Fruit fly (Drosophila melanogaster) whole organism, pupa: ENCODE data around the gene rk.
A peak's percentile ranks its signal among the peaks of the same experiment; 100 is the strongest.

ENCODE experiments used
- CG10348 ChIP-seq: fragments of 200-800 bp; sonication (Bioruptor generic); IDR thresholded peaks from 2 replicates; pipeline ENCODE4 v1.3.6; 2022; ENCODE audit warnings: missing biosample characterization, missing genetic modification characterization
- CG12605 ChIP-seq: fragments of 200-800 bp; sonication (Bioruptor generic); IDR thresholded peaks from 2 replicates; pipeline ENCODE4 v1.3.6; 2022; ENCODE audit warnings: missing biosample characterization, missing genetic modification characterization
- CG13204 ChIP-seq: fragments of 200-800 bp; sonication (Bioruptor generic); optimal IDR thresholded peaks from 2 replicates; lab custom pipeline; 2018; ENCODE audit warnings: missing biosample characterization, mild to moderate bottlenecking, missing genetic modification characterization, moderate library complexity
- CG14655 ChIP-seq: fragments of 200-800 bp; sonication (Bioruptor generic); optimal IDR thresholded peaks from 3 replicates; lab custom pipeline; 2017; ENCODE audit warnings: mild to moderate bottlenecking, missing biosample characterization, missing genetic modification reagents, missing genetic modification characterization
- CG15710 ChIP-seq: fragments of 200-800 bp; sonication (Bioruptor generic); optimal IDR thresholded peaks from 2 replicates; lab custom pipeline; 2018; ENCODE audit warnings: missing biosample characterization, mild to moderate bottlenecking, missing genetic modification characterization, moderate library complexity
- CG17806 ChIP-seq: fragments of 200-800 bp; sonication (Bioruptor generic); optimal IDR thresholded peaks from 2 replicates; lab custom pipeline; 2018; ENCODE audit warnings: missing biosample characterization, mild to moderate bottlenecking, missing genetic modification characterization, moderate library complexity
- CG32121 ChIP-seq: fragments of 200-800 bp; sonication (Bioruptor generic); IDR thresholded peaks from 2 replicates; pipeline ENCODE4 v1.3.6; 2022; ENCODE audit warnings: missing biosample characterization, missing genetic modification characterization
- CG34367 ChIP-seq: fragments of 200-800 bp; sonication (Bioruptor generic); optimal IDR thresholded peaks from 2 replicates; lab custom pipeline; 2018; ENCODE audit warnings: missing biosample characterization, mild to moderate bottlenecking, missing genetic modification characterization
- CG4496 ChIP-seq: fragments of 200-800 bp; sonication (Bioruptor generic); IDR thresholded peaks from 3 replicates; pipeline ENCODE4 v1.3.6; 2022; ENCODE audit warnings: missing biosample characterization, missing genetic modification characterization
- CG8159 ChIP-seq: fragments of 200-800 bp; sonication (Bioruptor generic); optimal IDR thresholded peaks from 3 replicates; lab custom pipeline; 2018; ENCODE audit warnings: missing biosample characterization, mild to moderate bottlenecking, missing genetic modification characterization, moderate library complexity
- CG8301 ChIP-seq: fragments of 200-800 bp; sonication (Bioruptor generic); optimal IDR thresholded peaks from 2 replicates; lab custom pipeline; 2018; ENCODE audit warnings: missing biosample characterization, mild to moderate bottlenecking, missing genetic modification characterization
- CG9948 ChIP-seq: fragments of 200-800 bp; sonication (Bioruptor generic); optimal IDR thresholded peaks from 2 replicates; lab custom pipeline; 2018; ENCODE audit warnings: missing biosample characterization, mild to moderate bottlenecking, missing genetic modification characterization, moderate library complexity
- D1 ChIP-seq: fragments of 200-800 bp; sonication (Bioruptor generic); optimal IDR thresholded peaks from 2 replicates; lab custom pipeline; 2018; ENCODE audit warnings: missing biosample characterization, mild to moderate bottlenecking, missing genetic modification characterization, moderate library complexity
- EcR ChIP-seq: fragments of 200-800 bp; sonication (Bioruptor generic); optimal IDR thresholded peaks from 3 replicates; lab custom pipeline; 2019; ENCODE audit warnings: missing biosample characterization, missing genetic modification characterization, mild to moderate bottlenecking, moderate library complexity, missing genetic modification reagents
- Ets98B ChIP-seq: fragments of 200-800 bp; sonication (Bioruptor generic); IDR thresholded peaks from 2 replicates; pipeline ENCODE4 v1.3.6; 2022; ENCODE audit warnings: missing biosample characterization, missing genetic modification characterization
- Pif1A ChIP-seq: fragments of 200-800 bp; sonication (Bioruptor generic); optimal IDR thresholded peaks from 3 replicates; lab custom pipeline; 2016; ENCODE audit warnings: missing biosample characterization, missing genetic modification characterization
- Pif1B ChIP-seq: fragments of 200-800 bp; sonication (Bioruptor generic); optimal IDR thresholded peaks from 3 replicates; lab custom pipeline; 2016; ENCODE audit warnings: missing biosample characterization, missing genetic modification characterization
- Snoo ChIP-seq: fragments of 200-800 bp; sonication (Bioruptor generic); optimal IDR thresholded peaks from 3 replicates; lab custom pipeline; 2017; ENCODE audit warnings: missing biosample characterization, mild to moderate bottlenecking, missing genetic modification characterization, inconsistent platforms
- fd96Ca ChIP-seq: fragments of 200-800 bp; sonication (Bioruptor generic); IDR thresholded peaks from 3 replicates; pipeline ENCODE4 v1.3.6; 2022; ENCODE audit warnings: missing biosample characterization, missing genetic modification characterization
- gl ChIP-seq: fragments of 200-800 bp; sonication (Bioruptor generic); optimal IDR thresholded peaks from 2 replicates; lab custom pipeline; 2018; ENCODE audit warnings: missing biosample characterization, mild to moderate bottlenecking, missing genetic modification characterization
- rn ChIP-seq: fragments of 200-800 bp; sonication (Bioruptor generic); IDR thresholded peaks from 2 replicates; pipeline ENCODE4 v1.3.6; 2022; ENCODE audit warnings: missing biosample characterization, missing genetic modification characterization

The rk gene

dm6 chr2L:14020875-14021643, 20.0 kb upstream of the rk start:
- TF ChIP-seq CG4496, result peak; percentile 92
- TF ChIP-seq Ets98B (GFP tag; lab: Robert Waterston, UW), result peak; percentile 86
- 0 out of 2 replicates have a peak, but pooled peaks have one; percentile 21 for TF ChIP-seq rn (GFP tag; lab: Robert Waterston, UW)
- peak; percentile 65 for TF ChIP-seq CG15710 (tag; lab: Kevin White, UChicago)
- peak; percentile 73; the same call in 2 of the 3 replicates for TF ChIP-seq fd96Ca (GFP tag; lab: Robert Waterston, UW)
- peak; percentile 62; the same call in 1 of the 2 replicates for TF ChIP-seq CG12605
- peak; percentile 75 for TF ChIP-seq Pif1A (GFP tag; lab: Kevin White, UChicago)
- no peak for TF ChIP-seq CG10348 (GFP tag; lab: Robert Waterston, UW)
- TF ChIP-seq CG14655 (GFP tag; lab: Kevin White, UChicago), result peak; percentile 66
- peak; percentile 35 for TF ChIP-seq CG34367 (tag; lab: Kevin White, UChicago)
- TF ChIP-seq Pif1B (GFP tag; lab: Kevin White, UChicago), result peak; percentile 74
- TF ChIP-seq CG13204, result no peak
- peak; percentile 0 for TF ChIP-seq Snoo (tag; lab: Kevin White, UChicago)
- TF ChIP-seq CG8301 (tag; lab: Kevin White, UChicago), result peak; percentile 76
- peak; percentile 60 for TF ChIP-seq CG17806 (tag; lab: Kevin White, UChicago)
- TF ChIP-seq D1 (tag; lab: Kevin White, UChicago), result peak; percentile 51
- peak; percentile 51 for TF ChIP-seq gl (tag; lab: Kevin White, UChicago)
- TF ChIP-seq EcR (GFP tag; lab: Kevin White, UChicago), result no peak
- TF ChIP-seq CG32121 (GFP tag; lab: Robert Waterston, UW), result peak; percentile 82
- peak; percentile 78 for TF ChIP-seq CG8159 (tag; lab: Kevin White, UChicago)
- peak; percentile 74 for TF ChIP-seq CG9948 (tag; lab: Kevin White, UChicago)

DNA sequence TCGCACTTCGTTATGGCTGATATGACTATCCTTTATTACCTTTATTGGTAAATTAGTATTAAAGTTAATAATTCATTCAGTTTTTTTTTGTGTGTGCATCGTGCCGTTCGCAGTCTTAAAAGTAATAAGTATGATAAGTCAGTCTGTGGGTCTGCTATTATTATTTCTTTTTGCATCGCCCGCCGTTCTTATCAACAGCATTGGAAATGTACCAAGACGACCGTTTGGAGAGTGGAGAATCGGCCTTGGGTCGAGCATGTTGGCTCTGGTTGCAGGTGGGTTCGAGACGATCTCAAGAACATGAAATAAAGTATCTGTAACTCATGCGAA, 19.5 kb upstream of the rk start:
- no peak for TF ChIP-seq fd96Ca (GFP tag; lab: Robert Waterston, UW)
- no peak for TF ChIP-seq CG8159 (tag; lab: Kevin White, UChicago)
- TF ChIP-seq CG4496, result no peak

- TF ChIP-seq gl (tag; lab: Kevin White, UChicago) (no peak), fd96Ca (GFP tag; lab: Robert Waterston, UW) (no peak; the same call in 2 of the 3 replicates), CG10348 (GFP tag; lab: Robert Waterston, UW) (no peak), CG14655 (GFP tag; lab: Kevin White, UChicago) (peak; percentile 46), Pif1A (GFP tag; lab: Kevin White, UChicago) (no peak), EcR (GFP tag; lab: Kevin White, UChicago) (no peak), CG8301 (tag; lab: Kevin White, UChicago) (peak; percentile 19), CG8159 (tag; lab: Kevin White, UChicago) (peak; percentile 41), CG9948 (tag; lab: Kevin White, UChicago) (peak; percentile 27), Ets98B (GFP tag; lab: Robert Waterston, UW) (no peak), CG15710 (tag; lab: Kevin White, UChicago) (no peak)
Observed at dm6 chr2L:14020108-14020507, 19.1 kb upstream of the rk start, which contains the start of gene NimC3. NimC3 (minus strand) TSS chr2L:14020208.

DNA sequence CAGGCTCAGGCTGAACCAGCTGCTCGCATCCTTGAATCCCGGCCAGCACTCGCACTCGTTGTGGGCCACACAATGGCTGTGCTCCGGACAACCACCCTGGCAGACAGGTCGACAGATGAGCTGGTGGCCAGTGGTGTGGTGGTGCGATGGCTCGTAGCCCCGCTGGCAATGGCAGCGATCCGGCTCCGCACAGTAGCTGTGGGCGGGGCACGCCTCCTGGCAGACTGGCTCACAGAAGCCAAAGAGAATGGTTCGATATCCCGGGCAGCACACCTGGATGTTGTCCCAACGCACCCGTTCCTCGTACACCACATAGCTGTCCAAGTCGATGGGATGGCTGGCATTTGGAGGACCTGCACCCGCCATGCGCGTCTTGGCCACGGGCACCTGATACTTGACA, 18.6 kb upstream of the rk start:
- TF ChIP-seq CG32121 (GFP tag; lab: Robert Waterston, UW) (no peak), Snoo (tag; lab: Kevin White, UChicago) (no peak), Pif1B (GFP tag; lab: Kevin White, UChicago) (no peak), CG8301 (tag; lab: Kevin White, UChicago) (no peak), gl (tag; lab: Kevin White, UChicago) (no peak)

DNA sequence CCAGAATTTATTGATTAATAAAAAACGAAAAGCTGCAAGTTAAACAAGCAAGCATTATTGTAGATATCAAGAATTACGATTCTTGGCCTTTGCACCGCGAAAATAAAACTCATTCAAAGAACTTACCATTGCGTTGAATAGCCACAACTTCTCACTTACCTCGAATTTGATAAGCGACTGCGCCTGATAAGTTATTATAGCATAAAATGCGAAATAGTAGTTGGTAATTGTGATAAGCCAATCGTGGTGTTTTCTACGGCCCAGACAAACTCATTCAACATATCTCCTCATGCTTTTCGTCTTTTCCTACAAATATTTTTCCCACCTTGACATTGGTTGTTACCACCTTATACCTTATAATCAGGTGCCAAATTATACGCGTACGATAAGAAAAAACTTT, 14.1 kb upstream of the rk start:
- TF ChIP-seq CG17806 (tag; lab: Kevin White, UChicago), result no peak
- no peak for TF ChIP-seq CG12605
- no peak for TF ChIP-seq gl (tag; lab: Kevin White, UChicago)
- TF ChIP-seq Pif1A (GFP tag; lab: Kevin White, UChicago), result no peak
- no peak for TF ChIP-seq CG8301 (tag; lab: Kevin White, UChicago)
- no peak for TF ChIP-seq CG14655 (GFP tag; lab: Kevin White, UChicago)
- no peak for TF ChIP-seq CG34367 (tag; lab: Kevin White, UChicago)
- TF ChIP-seq Ets98B (GFP tag; lab: Robert Waterston, UW), result no peak
- TF ChIP-seq Snoo (tag; lab: Kevin White, UChicago), result no peak
- no peak for TF ChIP-seq CG10348 (GFP tag; lab: Robert Waterston, UW)
- no peak for TF ChIP-seq rn (GFP tag; lab: Robert Waterston, UW)
- TF ChIP-seq CG13204, result no peak
- no peak for TF ChIP-seq Pif1B (GFP tag; lab: Kevin White, UChicago)
- no peak for TF ChIP-seq CG9948 (tag; lab: Kevin White, UChicago)
- TF ChIP-seq CG32121 (GFP tag; lab: Robert Waterston, UW), result no peak
- no peak for TF ChIP-seq CG4496
- TF ChIP-seq, all 21 proteins: peak for 0

dm6 chr2L:14013478-14013877, 12.4 kb upstream of the rk start:
- TF ChIP-seq CG14655 (GFP tag; lab: Kevin White, UChicago), result no peak
- TF ChIP-seq Pif1A (GFP tag; lab: Kevin White, UChicago), result no peak
- no peak for TF ChIP-seq Ets98B (GFP tag; lab: Robert Waterston, UW)
- TF ChIP-seq rn (GFP tag; lab: Robert Waterston, UW), result no peak
- no peak for TF ChIP-seq CG17806 (tag; lab: Kevin White, UChicago)
